Fruit fly (Drosophila melanogaster) whole organism, wandering third instar larva: ENCODE results near the gene AOX4.
A peak's percentile ranks its signal among the peaks of the same experiment; 100 is the strongest.

ENCODE experiments used
- Abd-B ChIP-seq: fragments of >200 bp; optimal IDR thresholded peaks from 2 replicates; lab custom pipeline; 2017; ENCODE audit warnings: missing biosample characterization, missing genetic modification characterization
- CG32264 ChIP-seq: fragments of 200-800 bp; sonication (Bioruptor generic); optimal IDR thresholded peaks from 2 replicates; lab custom pipeline; 2016; ENCODE audit warnings: missing biosample characterization, missing genetic modification characterization
- CG9705 ChIP-seq: fragments of 200-800 bp; sonication (Bioruptor generic); optimal IDR thresholded peaks from 2 replicates; lab custom pipeline; 2018; ENCODE audit warnings: missing biosample characterization, mild to moderate bottlenecking, missing genetic modification characterization
- CrebA ChIP-seq: fragments of 200-800 bp; sonication (Bioruptor generic); optimal IDR thresholded peaks from 2 replicates; lab custom pipeline; 2016; ENCODE audit warnings: missing biosample characterization, mild to moderate bottlenecking, missing genetic modification characterization, borderline replicate concordance
- Dfd ChIP-seq: fragments of >200 bp; optimal IDR thresholded peaks from 2 replicates; lab custom pipeline; 2017; ENCODE audit warnings: missing biosample characterization, missing genetic modification characterization
- Dif ChIP-seq: fragments of 200-275, 200-300 bp; sonication (Bioruptor generic); optimal IDR thresholded peaks from 2 replicates; lab custom pipeline; 2018; ENCODE audit warnings: missing biosample characterization, missing genetic modification characterization; ENCODE audit not compliant: partially characterized antibody
- GATAd ChIP-seq: sonication (Bioruptor generic); optimal IDR thresholded peaks from 2 replicates; lab custom pipeline; 2016; ENCODE audit warnings: missing biosample characterization, missing genetic modification characterization
- HLH106 ChIP-seq: fragments of 200-800 bp; optimal IDR thresholded peaks from 3 replicates; lab custom pipeline; 2019; ENCODE audit warnings: missing biosample characterization, mild to moderate bottlenecking, missing genetic modification characterization, moderate library complexity
- Hnf4 ChIP-seq: fragments of 200-800 bp; sonication (Bioruptor generic); optimal IDR thresholded peaks from 2 replicates; lab custom pipeline; 2016; ENCODE audit warnings: missing biosample characterization, mild to moderate bottlenecking, missing genetic modification characterization
- Hr78 ChIP-seq: fragments of >200 bp; optimal IDR thresholded peaks from 2 replicates; lab custom pipeline; 2017; ENCODE audit warnings: missing biosample characterization, missing genetic modification characterization
- Hr83 ChIP-seq: fragments of 200-300 bp; sonication (Bioruptor generic); optimal IDR thresholded peaks from 2 replicates; lab custom pipeline; 2016; ENCODE audit warnings: missing biosample characterization, mild to moderate bottlenecking, missing genetic modification characterization, moderate library complexity; ENCODE audit not compliant: poor library complexity, severe bottlenecking
- Jra ChIP-seq: sonication (Bioruptor generic); optimal IDR thresholded peaks from 2 replicates; lab custom pipeline; 2016; ENCODE audit warnings: missing biosample characterization, missing genetic modification characterization
- Mio ChIP-seq: sonication (Bioruptor generic); optimal IDR thresholded peaks from 2 replicates; lab custom pipeline; 2016; ENCODE audit warnings: missing biosample characterization, missing genetic modification characterization
- Myc ChIP-seq: fragments of >200 bp; optimal IDR thresholded peaks from 2 replicates; lab custom pipeline; 2017
- N ChIP-seq: fragments of >200 bp; optimal IDR thresholded peaks from 2 replicates; lab custom pipeline; 2018; ENCODE audit warnings: missing biosample characterization, missing external identifiers, missing genetic modification characterization
- OdsH ChIP-seq: fragments of 200-800 bp; sonication (Bioruptor generic); optimal IDR thresholded peaks from 2 replicates; lab custom pipeline; 2016; ENCODE audit warnings: missing biosample characterization, mild to moderate bottlenecking, missing genetic modification characterization
- Rel ChIP-seq, 2 experiments: fragments of 200-800 bp; sonication (Bioruptor generic) in 1 of 2; optimal IDR thresholded peaks; 2 replicates in 1 of 2; 3 replicates in 1 of 2; lab custom pipeline; 2016 to 2019; ENCODE audit warnings: mild to moderate bottlenecking in 2 of 2, missing biosample characterization in 2 of 2, missing genetic modification characterization in 2 of 2, moderate library complexity in 1 of 2
- Sp1 ChIP-seq: fragments of 200-800 bp; sonication (Bioruptor generic); optimal IDR thresholded peaks from 3 replicates; lab custom pipeline; 2019; ENCODE audit warnings: missing biosample characterization, mild to moderate bottlenecking, missing genetic modification characterization, moderate library complexity
- Vsx2 ChIP-seq: fragments of 200-300, 225-300 bp; sonication (Bioruptor generic); optimal IDR thresholded peaks from 2 replicates; lab custom pipeline; 2018; ENCODE audit warnings: missing biosample characterization, missing genetic modification characterization; ENCODE audit not compliant: partially characterized antibody
- br ChIP-seq: fragments of 200-800 bp; sonication (Bioruptor generic); optimal IDR thresholded peaks from 2 replicates; lab custom pipeline; 2016; ENCODE audit warnings: missing biosample characterization, missing genetic modification characterization
- brk ChIP-seq: fragments of 200-800 bp; sonication (Bioruptor generic); optimal IDR thresholded peaks from 2 replicates; lab custom pipeline; 2016; ENCODE audit warnings: missing biosample characterization, mild to moderate bottlenecking, missing genetic modification characterization
- dl ChIP-seq, 2 experiments: fragments of 175-275, 200-275 bp in 1 of 2; fragments of 200-275 bp in 1 of 2; sonication (Bioruptor generic); optimal IDR thresholded peaks; lab custom pipeline; 2018; ENCODE audit warnings: mild to moderate bottlenecking in 2 of 2, missing biosample characterization in 2 of 2, missing genetic modification characterization in 2 of 2, moderate library complexity in 2 of 2; ENCODE audit not compliant: partially characterized antibody in 2 of 2, insufficient read depth in 1 of 2
- dmrt93B ChIP-seq: fragments of 200-800 bp; sonication (Bioruptor generic); optimal IDR thresholded peaks from 2 replicates; lab custom pipeline; 2018; ENCODE audit warnings: missing biosample characterization, mild to moderate bottlenecking, missing genetic modification characterization
- dsf ChIP-seq: sonication (Bioruptor generic); optimal IDR thresholded peaks from 2 replicates; lab custom pipeline; 2016; ENCODE audit warnings: missing biosample characterization, missing genetic modification characterization, borderline replicate concordance
- ey ChIP-seq: fragments of 200-800 bp; sonication (Bioruptor generic); optimal IDR thresholded peaks from 2 replicates; lab custom pipeline; 2016; ENCODE audit warnings: missing biosample characterization, missing genetic modification characterization
- foxo ChIP-seq, 2 experiments: fragments of 200-800 bp; sonication (Bioruptor generic); optimal IDR thresholded peaks; 2 replicates in 1 of 2; 3 replicates in 1 of 2; lab custom pipeline; 2016 to 2017; ENCODE audit warnings: missing biosample characterization in 2 of 2, missing genetic modification characterization in 2 of 2
- fru ChIP-seq: fragments of 200-800 bp; sonication (Bioruptor generic); optimal IDR thresholded peaks from 3 replicates; lab custom pipeline; 2016; ENCODE audit warnings: missing biosample characterization, mild to moderate bottlenecking, missing genetic modification characterization
- h ChIP-seq: fragments of 200-800 bp; sonication (Bioruptor generic); optimal IDR thresholded peaks from 3 replicates; lab custom pipeline; 2016; ENCODE audit warnings: missing biosample characterization, mild to moderate bottlenecking, missing genetic modification characterization
- jim ChIP-seq: fragments of 175-275, 200-325 bp; sonication (Bioruptor generic); optimal IDR thresholded peaks from 2 replicates; lab custom pipeline; 2016; ENCODE audit warnings: missing biosample characterization, mild to moderate bottlenecking, missing genetic modification characterization
- lola ChIP-seq: fragments of >200 bp; optimal IDR thresholded peaks from 2 replicates; lab custom pipeline; 2017; ENCODE audit warnings: missing biosample characterization, missing genetic modification characterization
- pan ChIP-seq: fragments of >200 bp; optimal IDR thresholded peaks from 2 replicates; lab custom pipeline; 2017
- psq ChIP-seq: fragments of 200-800 bp; sonication (Bioruptor generic); optimal IDR thresholded peaks from 3 replicates; lab custom pipeline; 2017; ENCODE audit warnings: missing biosample characterization, mild to moderate bottlenecking, missing genetic modification characterization, moderate library complexity
- rgr ChIP-seq: fragments of 200-800 bp; sonication (Bioruptor generic); optimal IDR thresholded peaks from 3 replicates; lab custom pipeline; 2016; ENCODE audit warnings: missing biosample characterization, mild to moderate bottlenecking, missing genetic modification characterization
- sage ChIP-seq: fragments of 200-800 bp; sonication (Bioruptor generic); optimal IDR thresholded peaks from 2 replicates; lab custom pipeline; 2016; ENCODE audit warnings: missing biosample characterization, mild to moderate bottlenecking, missing genetic modification characterization
- sv ChIP-seq: fragments of 200-800 bp; sonication (Bioruptor generic); optimal IDR thresholded peaks from 3 replicates; lab custom pipeline; 2016; ENCODE audit warnings: missing biosample characterization, missing genetic modification characterization
- tai ChIP-seq: sonication (Bioruptor generic); optimal IDR thresholded peaks from 2 replicates; lab custom pipeline; 2016; ENCODE audit warnings: missing biosample characterization, missing genetic modification characterization
- usp ChIP-seq: fragments of >200 bp; optimal IDR thresholded peaks from 2 replicates; lab custom pipeline; 2017; ENCODE audit warnings: missing biosample characterization, missing genetic modification characterization
- woc ChIP-seq: sonication (Bioruptor generic); optimal IDR thresholded peaks from 2 replicates; lab custom pipeline; 2016; ENCODE audit warnings: missing biosample characterization, mild to moderate bottlenecking, missing genetic modification characterization

AOX4 gene

dm6 chr3R:15588567-15589321 lies 36.1 kb upstream of the AOX4 start:
- TF ChIP-seq CG32264 (GFP tag; lab: Kevin White, UChicago) (no peak), Sp1 (GFP tag; lab: Kevin White, UChicago) (peak; percentile 82), Jra (GFP tag; lab: Kevin White, UChicago) (no peak), br (peak; percentile 40), GATAd (GFP tag; lab: Kevin White, UChicago) (no peak), Vsx2 (no peak), usp (no peak), fru (GFP tag; lab: Kevin White, UChicago) (peak; percentile 70), Rel (GFP tag; optimal IDR thresholded peaks at IDR 0.05; lab: Kevin White, UChicago) (no peak), Rel (tag; optimal IDR thresholded peaks at IDR 0.05; lab: Kevin White, UChicago) (no peak), Mio (no peak), ey (GFP tag; lab: Kevin White, UChicago) (peak; percentile 47), dmrt93B (peak; percentile 59), tai (no peak), Myc (lab: Kevin White, UChicago) (no peak), CG9705 (GFP tag; lab: Kevin White, UChicago) (peak; percentile 22), sage (GFP tag; lab: Kevin White, UChicago) (no peak), Hr83 (GFP tag; lab: Kevin White, UChicago) (no peak), woc (GFP tag; lab: Kevin White, UChicago) (peak; percentile 54), CrebA (GFP tag; lab: Kevin White, UChicago) (no peak), pan (lab: Kevin White, UChicago) (no peak), h (GFP tag; lab: Kevin White, UChicago) (peak; percentile 71), OdsH (GFP tag; lab: Kevin White, UChicago) (peak; percentile 76), dsf (GFP tag; lab: Kevin White, UChicago) (no peak), dl (GFP tag; optimal IDR thresholded peaks at IDR 0.05; lab: Kevin White, UChicago; ENCODE audit: insufficient read depth in 1 of 2, partially characterized antibody in 2 of 2) (no peak), Dfd (GFP tag; lab: Kevin White, UChicago) (peak; percentile 7), N (GFP tag; lab: Kevin White, UChicago) (no peak), Hr78 (GFP tag; lab: Kevin White, UChicago) (no peak), psq (GFP tag; lab: Kevin White, UChicago) (peak; percentile 80), HLH106 (peak; percentile 88), sv (GFP tag; lab: Kevin White, UChicago) (no peak), Hnf4 (GFP tag; lab: Kevin White, UChicago) (peak; percentile 6), foxo (GFP tag; optimal IDR thresholded peaks at IDR 0.05; lab: Kevin White, UChicago) (peak in 1 of 2 experiments; percentile 68), rgr (GFP tag; lab: Kevin White, UChicago) (peak; percentile 64), Abd-B (no peak), jim (no peak), Dif (GFP tag; lab: Kevin White, UChicago) (no peak), brk (GFP tag; lab: Kevin White, UChicago) (peak; percentile 21), lola (GFP tag; lab: Kevin White, UChicago) (no peak)

dm6 chr3R:15587491-15587890 lies 34.9 kb upstream of the AOX4 start:
- TF ChIP-seq tai (no peak), CrebA (GFP tag; lab: Kevin White, UChicago) (no peak), Jra (GFP tag; lab: Kevin White, UChicago) (no peak), dmrt93B (no peak), brk (GFP tag; lab: Kevin White, UChicago) (no peak)
